Fruit fly (Drosophila melanogaster) whole organism, embryonic: ENCODE measurements around the gene CG45045.

Experiments
- CG2678 ChIP-seq: fragments of 200-800 bp; sonication (Bioruptor generic); optimal IDR thresholded peaks from 3 replicates; lab custom pipeline; 2019; ENCODE audit warnings: missing biosample characterization, mild to moderate bottlenecking, missing genetic modification characterization, moderate library complexity
- Hand ChIP-seq: fragments of 200-800 bp; sonication (Bioruptor generic); optimal IDR thresholded peaks from 2 replicates; lab custom pipeline; 2017; ENCODE audit warnings: mild to moderate bottlenecking, missing biosample characterization, missing genetic modification reagents, missing genetic modification characterization
- sc ChIP-seq, 3 experiments: fragments of >200 bp in 2 of 3; fragments of 200-800 bp in 1 of 3; sonication (Bioruptor generic) in 1 of 3; optimal IDR thresholded peaks; 2 replicates in 2 of 3; 3 replicates in 1 of 3; lab custom pipeline; 2017; ENCODE audit warnings: mild to moderate bottlenecking in 1 of 3, missing biosample characterization in 1 of 3, missing genetic modification characterization in 1 of 3, missing genetic modification reagents in 1 of 3

CG45045 gene

DNA sequence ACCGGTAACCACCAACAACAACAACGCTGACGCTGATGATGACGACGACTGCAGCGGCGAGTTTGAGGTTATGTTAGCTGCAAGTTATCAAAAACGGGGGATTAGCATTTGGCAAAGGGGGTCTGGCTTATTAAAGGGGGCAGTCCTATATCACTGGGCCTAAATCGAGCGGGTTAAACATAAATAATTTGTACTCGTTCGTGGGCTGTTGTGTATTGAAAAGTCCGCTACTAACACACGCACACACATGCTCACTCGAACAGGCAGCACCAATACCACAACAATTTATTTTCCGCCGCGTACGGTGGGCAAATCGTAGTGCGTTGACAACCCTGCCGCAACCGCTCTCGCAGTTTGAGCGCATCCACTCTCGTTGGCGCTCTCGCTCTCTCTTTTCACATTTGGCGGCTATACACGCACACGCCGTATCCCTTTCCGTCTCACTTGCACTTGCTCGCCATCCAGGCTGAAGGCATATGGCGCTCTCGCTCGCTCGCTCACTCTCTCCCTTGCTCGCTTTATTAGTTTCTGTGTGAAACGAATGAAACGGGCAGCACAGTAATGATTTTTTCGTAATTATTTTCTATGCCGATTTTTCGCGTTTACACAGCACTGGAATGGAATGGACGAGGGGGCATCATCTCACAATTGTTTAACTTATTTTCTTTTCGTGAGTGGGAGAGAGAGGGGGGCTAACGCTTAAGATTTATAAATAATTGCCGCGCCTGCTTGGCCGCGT, 49.7 kb downstream of the CG45045 start (continued):
- TF ChIP-seq sc (optimal IDR thresholded peaks at IDR 0.05; lab: Kevin White, UChicago), result no peak
- no peak for TF ChIP-seq sc (GFP tag; optimal IDR thresholded peaks at IDR 0.05; lab: Kevin White, UChicago)
- peak; percentile 28 for TF ChIP-seq CG2678
- TF ChIP-seq Hand (GFP tag; lab: Kevin White, UChicago), result peak; percentile 15
